Worm (Caenorhabditis elegans) whole organism, early embryonic: ENCODE data around the gene nhr-55.
A peak's percentile ranks its signal among the peaks of the same experiment; 100 is the strongest.

Experiments used
- B0310.2 ChIP-seq: sonication (generic microtip); optimal IDR thresholded peaks from 2 replicates; lab custom pipeline; 2016; ENCODE audit warnings: mild to moderate bottlenecking, missing genetic modification characterization, missing compliant biosample characterization
- F13C5.2 ChIP-seq: sonication (generic microtip); optimal IDR thresholded peaks from 2 replicates; lab custom pipeline; 2017; ENCODE audit warnings: mild to moderate bottlenecking, missing genetic modification characterization, inconsistent platforms, missing compliant biosample characterization
- aly-1 ChIP-seq: sonication (generic microtip); optimal IDR thresholded peaks from 2 replicates; lab custom pipeline; 2016; ENCODE audit warnings: missing genetic modification characterization, missing compliant biosample characterization
- ama-1 ChIP-seq: fragments of 150-350 bp; optimal IDR thresholded peaks from 2 replicates; lab custom pipeline; 2014
- ceh-13 ChIP-seq: fragments of 200-800 bp; sonication (Bioruptor generic); optimal IDR thresholded peaks from 2 replicates; lab custom pipeline; 2018; ENCODE audit warnings: mild to moderate bottlenecking, missing genetic modification characterization, missing compliant biosample characterization
- ceh-36 ChIP-seq: sonication (generic microtip); optimal IDR thresholded peaks from 2 replicates; lab custom pipeline; 2016; ENCODE audit warnings: missing genetic modification characterization, inconsistent platforms, missing compliant biosample characterization
- ets-7 ChIP-seq: sonication (generic microtip); optimal IDR thresholded peaks from 2 replicates; lab custom pipeline; 2016; ENCODE audit warnings: missing genotype, missing genetic modification characterization, missing compliant biosample characterization
- flt-1 ChIP-seq: fragments of 200-800 bp; sonication (Bioruptor generic); IDR thresholded peaks from 2 replicates; pipeline ENCODE4 v1.3.6; 2022; ENCODE audit warnings: missing genetic modification characterization, missing compliant biosample characterization
- hmbx-1 ChIP-seq: sonication (generic microtip); optimal IDR thresholded peaks from 2 replicates; lab custom pipeline; 2016; ENCODE audit warnings: mild to moderate bottlenecking, missing genetic modification characterization, missing compliant biosample characterization
- hmg-4 ChIP-seq: fragments of 200-800 bp; sonication (Bioruptor generic); optimal IDR thresholded peaks from 2 replicates; lab custom pipeline; 2018; ENCODE audit warnings: mild to moderate bottlenecking, missing genetic modification characterization, missing compliant biosample characterization
- hnd-1 ChIP-seq: sonication (generic microtip); optimal IDR thresholded peaks from 2 replicates; lab custom pipeline; 2016; ENCODE audit warnings: missing genetic modification characterization, missing compliant biosample characterization
- pes-1 ChIP-seq: fragments of 200-800 bp; sonication (Bioruptor generic); IDR thresholded peaks from 2 replicates; pipeline ENCODE4 v1.3.6; 2022; ENCODE audit warnings: missing genetic modification reagents, missing genetic modification characterization, missing compliant biosample characterization
- scrt-1 ChIP-seq: fragments of 200-800 bp; sonication (Bioruptor generic); IDR thresholded peaks from 2 replicates; pipeline ENCODE4 v1.3.6; 2022; ENCODE audit warnings: missing genetic modification characterization, missing compliant biosample characterization
- sea-1 ChIP-seq: fragments of 200-800 bp; sonication (Bioruptor generic); conservative IDR thresholded peaks from 2 replicates; pipeline ENCODE4 v1.3.6; 2022; ENCODE audit warnings: missing genetic modification characterization, missing compliant biosample characterization
- tbx-11 ChIP-seq: fragments of 200-800 bp; sonication (Bioruptor generic); IDR thresholded peaks from 2 replicates; pipeline ENCODE4 v1.3.6; 2022; ENCODE audit warnings: missing genetic modification characterization, missing compliant biosample characterization
- tbx-37 ChIP-seq: fragments of 200-800 bp; sonication (Bioruptor generic); conservative IDR thresholded peaks from 2 replicates; pipeline ENCODE4 v1.3.6; 2022; ENCODE audit warnings: missing genetic modification reagents, missing genetic modification characterization, missing compliant biosample characterization
- tra-4 ChIP-seq: sonication (generic microtip); optimal IDR thresholded peaks from 2 replicates; lab custom pipeline; 2017; ENCODE audit warnings: missing genetic modification characterization, missing compliant biosample characterization

nhr-55 gene

DNA sequence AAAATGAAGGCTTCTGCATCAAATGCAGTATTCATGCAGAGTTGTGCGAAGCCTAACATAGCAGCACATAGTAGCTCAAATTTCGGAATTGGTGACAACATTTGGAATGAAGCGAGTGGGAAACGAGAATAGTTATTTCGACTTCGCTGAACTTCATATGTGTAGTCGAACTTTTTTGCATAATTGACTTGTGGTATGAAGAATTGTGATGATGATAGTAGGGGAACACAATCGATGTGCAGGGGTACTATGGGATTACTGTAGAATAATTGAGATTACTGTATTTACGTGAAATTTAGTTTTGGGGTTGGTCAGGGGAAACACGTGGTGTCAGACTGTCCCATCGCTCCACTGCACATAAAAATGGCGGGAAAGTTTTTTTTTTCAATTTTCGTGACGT is 37.0 kb upstream of the nhr-55 start, which contains the start of gene B0554.7:
Gene B0554.7 (minus strand): TSS at position 101 of the 400 bp plus-strand sequence.
- TF ChIP-seq scrt-1 (GFP tag; lab: Robert Waterston, UW) (no peak), sea-1 (GFP tag; lab: Robert Waterston, UW) (no peak), ceh-13 (GFP tag; lab: Kevin White, UChicago) (no peak), F13C5.2 (tag; lab: Kevin White, UChicago) (no peak), B0310.2 (tag; lab: Kevin White, UChicago) (no peak), tbx-37 (GFP tag; lab: Robert Waterston, UW) (no peak), aly-1 (tag; lab: Kevin White, UChicago) (no peak), hnd-1 (tag; lab: Kevin White, UChicago) (no peak), ceh-36 (tag; lab: Kevin White, UChicago) (no peak)

DNA sequence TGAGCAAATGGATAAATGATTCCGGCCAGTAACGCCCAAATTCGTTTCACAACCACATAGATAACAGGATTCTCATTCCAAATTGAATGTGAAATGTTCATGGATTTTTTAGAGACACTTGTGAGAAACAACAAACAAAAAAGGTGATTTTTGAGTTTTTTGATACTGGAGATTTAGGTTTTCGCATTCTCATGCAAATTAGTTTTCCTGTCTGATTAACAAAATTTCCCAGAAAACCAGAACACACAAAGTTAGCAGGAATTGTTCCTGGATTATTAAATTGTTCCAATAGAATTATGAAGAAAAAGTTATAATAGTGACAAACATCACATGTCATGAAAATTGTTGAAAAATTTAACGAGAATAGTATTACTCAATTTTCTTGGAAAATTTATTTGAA is 34.8 kb upstream of the nhr-55 start, which contains the start of gene srh-33:
Gene srh-33 (minus strand): TSS at position 101 of the 400 bp plus-strand sequence.
- no peak for TF ChIP-seq ceh-13 (GFP tag; lab: Kevin White, UChicago)
- TF ChIP-seq ets-7 (tag; lab: Kevin White, UChicago) = no peak
- TF ChIP-seq hmg-4 (GFP tag; lab: Kevin White, UChicago) = no peak
- TF ChIP-seq pes-1 (GFP tag; lab: Robert Waterston, UW) = no peak
- TF ChIP-seq hnd-1 (tag; lab: Kevin White, UChicago) = no peak
- no peak for TF ChIP-seq scrt-1 (GFP tag; lab: Robert Waterston, UW)
- no peak for TF ChIP-seq sea-1 (GFP tag; lab: Robert Waterston, UW)
- no peak for TF ChIP-seq B0310.2 (tag; lab: Kevin White, UChicago)
- no peak for TF ChIP-seq F13C5.2 (tag; lab: Kevin White, UChicago)
- TF ChIP-seq flt-1 (GFP tag; lab: Robert Waterston, UW) = no peak
- TF ChIP-seq tbx-11 (GFP tag; lab: Robert Waterston, UW) = no peak
- no peak for TF ChIP-seq aly-1 (tag; lab: Kevin White, UChicago)
- TF ChIP-seq hmbx-1 (tag; lab: Kevin White, UChicago) = no peak

DNA sequence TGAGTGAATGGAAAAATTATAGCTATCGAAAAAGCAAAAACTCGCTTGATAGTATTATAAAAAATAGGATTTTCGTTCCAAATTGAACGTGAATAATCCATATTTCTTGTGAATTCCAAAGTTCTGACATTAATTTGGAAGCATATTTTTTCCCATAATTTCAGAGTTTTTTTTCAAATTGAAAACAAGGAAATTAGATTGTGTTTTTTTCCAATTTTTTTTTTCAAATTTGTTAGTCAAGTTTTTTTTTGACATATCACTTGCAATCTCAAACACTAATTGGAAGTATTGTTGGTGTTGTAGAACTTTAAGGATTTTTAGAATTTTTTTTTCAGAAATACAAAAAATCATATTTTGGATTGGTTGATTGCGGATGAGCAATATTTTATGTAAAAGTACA is 31.4 kb upstream of the nhr-55 start, which contains the start of gene srh-34:
Gene srh-34 (minus strand): TSS at position 101 of the 400 bp plus-strand sequence.
- no peak for TF ChIP-seq tra-4 (tag; lab: Kevin White, UChicago)
- no peak for TF ChIP-seq ceh-36 (tag; lab: Kevin White, UChicago)
- no peak for TF ChIP-seq ama-1 (lab: Kevin White, UChicago)
- no peak for TF ChIP-seq hnd-1 (tag; lab: Kevin White, UChicago)
- TF ChIP-seq aly-1 (tag; lab: Kevin White, UChicago) = no peak

DNA sequence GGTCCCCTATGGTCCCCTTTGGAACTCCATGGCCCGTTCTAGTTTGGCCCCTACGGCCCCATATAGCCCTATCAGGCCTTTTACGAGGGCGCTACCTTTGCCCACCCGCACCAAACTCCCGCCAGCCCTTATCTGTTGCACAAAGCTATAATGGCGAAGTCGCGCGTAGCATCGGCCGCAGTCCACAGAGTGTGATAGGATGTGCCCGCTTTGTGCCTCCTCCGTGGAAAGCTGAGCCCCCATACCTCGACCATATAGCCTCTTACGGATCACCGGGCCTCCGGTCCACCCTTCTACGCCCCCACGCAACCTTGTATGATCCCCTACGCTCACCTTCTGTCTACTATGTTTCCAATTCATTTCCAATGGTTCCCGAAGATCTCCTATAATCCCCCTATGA is 31.0 kb upstream of the nhr-55 start:
- TF ChIP-seq hmg-4 (GFP tag; lab: Kevin White, UChicago) = peak; percentile 23
- TF ChIP-seq F13C5.2 (tag; lab: Kevin White, UChicago) = no peak

DNA sequence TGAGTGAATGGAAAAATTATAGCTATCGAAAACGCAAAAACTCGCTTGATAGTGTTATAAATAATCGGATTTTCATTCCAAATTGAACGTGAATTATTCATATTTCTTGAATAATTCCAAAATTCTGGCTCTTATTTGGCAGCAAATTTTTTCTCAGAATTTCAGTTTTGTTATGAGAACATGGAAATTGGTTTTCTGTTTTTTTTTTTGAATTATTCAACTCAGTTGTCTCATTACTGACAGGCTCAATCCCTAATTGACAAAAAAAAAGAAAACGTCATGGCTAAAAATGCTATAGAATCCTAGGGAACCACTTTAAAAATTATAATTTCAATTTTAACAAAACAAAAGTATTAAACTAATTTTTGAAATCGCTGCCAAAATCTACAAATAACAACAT is 28.8 kb upstream of the nhr-55 start, which contains the start of gene srh-35:
Gene srh-35 (minus strand): TSS at position 101 of the 400 bp plus-strand sequence.
- TF ChIP-seq hmbx-1 (tag; lab: Kevin White, UChicago) = no peak
- TF ChIP-seq scrt-1 (GFP tag; lab: Robert Waterston, UW) = no peak
- TF ChIP-seq hnd-1 (tag; lab: Kevin White, UChicago) = no peak
- TF ChIP-seq sea-1 (GFP tag; lab: Robert Waterston, UW) = no peak

DNA sequence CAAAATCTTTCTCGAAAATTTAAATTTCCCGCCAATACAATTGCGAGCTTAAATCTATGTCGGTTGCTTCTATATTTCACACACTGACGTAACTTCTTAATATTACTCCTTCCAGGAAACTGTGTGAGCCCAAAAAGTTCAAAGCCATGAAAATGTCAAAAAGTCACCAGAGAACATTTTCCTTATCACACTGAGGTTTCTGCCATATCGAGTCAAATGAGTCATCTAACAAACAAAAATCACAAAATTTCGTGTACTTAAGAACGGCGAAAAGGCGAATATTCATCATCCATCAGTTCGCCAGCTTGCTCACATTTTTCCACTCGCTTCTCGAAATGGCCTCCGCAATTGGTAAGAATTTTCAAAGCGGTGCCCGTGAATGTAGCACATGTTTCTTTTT is 28.3 kb upstream of the nhr-55 start, which contains the start of gene M02H5.8:
Gene M02H5.8 (plus strand): TSS at position 297 of the 400 bp plus-strand sequence.
- no peak for TF ChIP-seq ceh-36 (tag; lab: Kevin White, UChicago)
- no peak for TF ChIP-seq F13C5.2 (tag; lab: Kevin White, UChicago)
- no peak for TF ChIP-seq hnd-1 (tag; lab: Kevin White, UChicago)
- TF ChIP-seq flt-1 (GFP tag; lab: Robert Waterston, UW) = no peak
- no peak for TF ChIP-seq sea-1 (GFP tag; lab: Robert Waterston, UW)
- no peak for TF ChIP-seq ceh-13 (GFP tag; lab: Kevin White, UChicago)
- no peak for TF ChIP-seq B0310.2 (tag; lab: Kevin White, UChicago)
- TF ChIP-seq hmbx-1 (tag; lab: Kevin White, UChicago) = no peak
- no peak for TF ChIP-seq hmg-4 (GFP tag; lab: Kevin White, UChicago)
- no peak for TF ChIP-seq aly-1 (tag; lab: Kevin White, UChicago)
- TF ChIP-seq tra-4 (tag; lab: Kevin White, UChicago) = no peak
- no peak for TF ChIP-seq tbx-37 (GFP tag; lab: Robert Waterston, UW)
- no peak for TF ChIP-seq ama-1 (lab: Kevin White, UChicago)

DNA sequence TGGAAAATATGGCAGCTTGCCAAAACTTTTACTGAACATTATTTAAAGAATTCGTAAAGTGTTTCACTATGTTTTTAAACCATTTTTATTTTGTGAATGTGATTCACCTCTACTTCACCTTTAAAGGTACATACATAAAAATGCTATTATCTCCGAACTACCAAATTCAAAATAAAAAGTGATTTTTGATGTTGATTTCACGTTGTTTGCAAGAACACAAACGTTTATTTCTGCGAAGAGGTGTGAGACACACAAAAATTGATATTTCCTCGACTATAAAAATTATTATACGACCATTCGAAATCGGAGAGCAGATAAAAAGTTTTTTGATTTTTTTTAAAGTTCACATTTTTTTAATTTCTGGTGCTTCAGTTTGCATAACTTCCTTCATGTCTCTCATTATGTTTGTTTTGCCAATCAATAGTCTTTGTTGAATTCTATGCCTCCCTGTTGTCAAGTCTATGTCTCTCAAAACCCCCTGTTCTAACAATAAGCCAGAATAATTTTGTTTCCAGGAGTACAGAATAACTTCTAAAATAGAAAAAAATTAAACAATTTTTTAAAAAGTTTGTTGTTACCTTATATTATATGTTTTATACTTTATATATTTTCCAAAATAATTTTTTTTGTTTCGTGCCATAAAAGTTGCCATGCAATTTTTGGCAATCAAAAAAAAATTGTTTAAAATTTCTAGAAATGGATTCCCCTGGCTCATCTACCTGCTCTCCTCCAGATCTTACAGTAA is 27.0 kb upstream of the nhr-55 start, which contains the start of gene nhr-123:
Gene nhr-123 (plus strand): TSS at position 695 of the 745 bp plus-strand sequence.
- TF ChIP-seq sea-1 (GFP tag; lab: Robert Waterston, UW) (no peak), tbx-37 (GFP tag; lab: Robert Waterston, UW) (no peak), hnd-1 (tag; lab: Kevin White, UChicago) (no peak), flt-1 (GFP tag; lab: Robert Waterston, UW) (no peak), hmg-4 (GFP tag; lab: Kevin White, UChicago) (no peak), pes-1 (GFP tag; lab: Robert Waterston, UW) (no peak), aly-1 (tag; lab: Kevin White, UChicago) (no peak), scrt-1 (GFP tag; lab: Robert Waterston, UW) (no peak), ama-1 (lab: Kevin White, UChicago) (no peak), B0310.2 (tag; lab: Kevin White, UChicago) (no peak)
